Fruit fly (Drosophila melanogaster): ENCODE results near the gene SmydA-3.

Gene SmydA-3

DNA sequence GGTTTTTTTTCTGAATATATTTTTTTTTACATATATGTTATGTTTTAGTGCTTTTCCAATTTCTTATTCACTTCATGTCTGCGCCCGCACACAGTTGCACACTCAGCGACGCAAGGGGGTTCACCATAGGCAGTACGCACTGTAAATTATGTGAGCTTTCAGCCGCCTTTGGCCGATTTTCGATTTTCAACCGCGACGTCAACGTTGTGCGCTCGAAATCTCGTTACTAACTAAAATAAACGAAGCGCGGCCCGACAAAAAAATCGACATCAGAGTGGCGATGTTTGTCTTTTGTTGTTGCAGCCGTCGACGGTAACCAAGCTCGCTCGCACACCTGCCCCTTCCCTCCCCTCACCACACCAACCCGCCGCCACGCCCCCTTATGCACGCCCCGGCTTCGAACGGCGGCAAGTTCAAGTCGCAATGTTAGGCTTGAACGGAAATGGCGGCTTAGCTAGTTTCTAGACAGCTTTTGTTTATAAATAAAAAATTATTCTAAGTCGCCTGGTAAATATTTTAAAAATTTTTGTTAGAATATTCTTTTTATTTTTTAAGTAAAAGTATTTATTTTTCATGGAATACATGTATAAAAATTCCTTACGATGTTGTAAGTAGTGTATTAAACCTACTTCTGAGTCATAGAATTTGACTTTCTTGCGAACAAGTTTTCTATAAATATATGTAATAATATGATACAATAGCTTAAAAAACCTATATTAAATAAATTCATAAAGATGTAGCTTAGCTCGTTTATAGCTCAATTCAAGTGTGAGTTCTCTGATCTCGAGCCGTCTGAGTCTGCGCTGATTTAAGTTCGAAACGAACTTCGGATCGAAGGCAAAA is 48.8 kb upstream of the SmydA-3 start, which contains the start of gene CG31869 (continued):
- TF ChIP-seq tin (GFP tag; optimal IDR thresholded peaks at IDR 0.05) (no peak), Hr3 (GFP tag; optimal IDR thresholded peaks at IDR 0.05) (no peak), sug (tag; optimal IDR thresholded peaks at IDR 0.05) (no peak), Gsc (GFP tag; IDR thresholded peaks at IDR 0.05) (no peak), HmgD (GFP tag; optimal IDR thresholded peaks at IDR 0.05) (no peak), schlank (tag; optimal IDR thresholded peaks at IDR 0.05) (no peak)

DNA sequence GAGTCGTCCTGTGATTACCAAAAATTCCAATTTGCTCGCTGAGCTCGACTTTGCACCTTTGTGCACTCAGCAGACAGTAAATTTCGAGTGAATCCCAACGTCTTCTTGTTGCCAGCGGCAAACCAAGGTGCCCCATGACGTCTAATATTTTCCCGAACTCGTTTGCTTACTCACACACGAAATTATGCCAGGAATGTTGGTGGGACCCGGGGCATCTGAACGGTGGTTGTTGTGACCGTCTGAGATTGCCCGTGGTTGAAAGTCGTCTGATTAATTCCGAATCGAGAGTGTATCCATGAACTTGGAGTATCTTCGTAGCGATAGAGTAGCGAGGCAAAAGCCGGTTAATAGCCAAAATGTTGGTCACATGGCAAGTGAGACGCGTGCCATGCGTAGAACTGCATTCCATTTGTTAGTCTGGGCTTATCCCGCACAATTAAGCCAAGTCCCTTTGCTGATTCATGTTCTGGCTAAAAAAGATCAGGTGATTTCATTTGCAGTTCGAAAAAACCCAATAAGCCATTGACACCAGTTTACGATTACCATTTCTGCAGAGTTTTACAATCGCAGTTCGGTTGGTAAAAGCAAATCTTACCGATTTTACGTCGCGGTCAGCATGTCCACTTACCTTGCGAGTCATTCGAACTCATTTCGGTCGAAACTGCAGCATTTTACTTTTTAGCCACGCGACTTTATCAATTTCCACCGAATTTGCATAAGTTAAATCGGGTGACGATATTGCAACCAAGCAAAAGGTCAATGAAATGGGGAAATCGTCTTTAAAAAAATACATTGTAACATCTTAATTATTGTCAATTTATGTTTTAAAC is 47.8 kb upstream of the SmydA-3 start:
- TF ChIP-seq CG10543 (GFP tag; optimal IDR thresholded peaks at IDR 0.05) (no peak), CG5180 (GFP tag; optimal IDR thresholded peaks at IDR 0.05) (no peak), CG11504 (tag; optimal IDR thresholded peaks at IDR 0.05) (peak; percentile 39), Abd-B (GFP tag; optimal IDR thresholded peaks at IDR 0.05) (no peak), CG32532 (GFP tag; IDR thresholded peaks at IDR 0.05) (no peak), CG1024 (GFP tag; IDR thresholded peaks at IDR 0.05) (no peak), sd (tag; optimal IDR thresholded peaks at IDR 0.05) (peak; percentile 96), wek (GFP tag; optimal IDR thresholded peaks at IDR 0.05) (no peak), z (GFP tag; IDR thresholded peaks at IDR 0.05) (peak; percentile 35; the same call in 1 of the 3 replicates), CG34422 (GFP tag; IDR thresholded peaks at IDR 0.05) (0 out of 3 replicates have a peak, but pooled peaks have one; percentile 16)

DNA sequence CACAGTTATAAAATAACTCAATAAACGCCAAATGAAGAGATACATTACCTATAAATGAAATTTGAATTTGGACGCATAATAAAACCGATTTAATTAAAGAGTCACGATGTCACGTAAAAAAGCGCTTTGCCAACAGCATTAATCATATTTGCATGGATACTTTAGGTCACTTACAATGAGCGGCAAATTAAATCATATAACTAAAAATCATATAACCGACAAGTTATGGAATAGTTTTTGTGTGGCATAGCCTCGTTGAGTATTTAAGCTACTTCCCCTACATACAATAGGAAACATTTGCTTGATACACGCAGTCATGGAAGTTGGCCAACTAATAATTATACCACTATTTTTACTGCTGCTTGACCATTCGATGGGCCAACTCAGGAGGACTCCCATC is 31.1 kb upstream of the SmydA-3 start, which contains the start of gene CG6508:
Gene CG6508, plus strand, starts transcription at position 301 of the 400 bp plus-strand sequence.
- TF ChIP-seq CoRest (tag; optimal IDR thresholded peaks at IDR 0.05): no peak
- TF ChIP-seq pum (GFP tag; optimal IDR thresholded peaks at IDR 0.05): no peak
- no peak for TF ChIP-seq phol (tag; optimal IDR thresholded peaks at IDR 0.05)
- no peak for TF ChIP-seq CG15514 (GFP tag; optimal IDR thresholded peaks at IDR 0.05)
- no peak for TF ChIP-seq ase (GFP tag; IDR thresholded peaks at IDR 0.05)
- TF ChIP-seq Dip2 (GFP tag; IDR thresholded peaks at IDR 0.05): no peak
- no peak for TF ChIP-seq CG3838 (GFP tag; optimal IDR thresholded peaks at IDR 0.05)
- no peak for TF ChIP-seq Dad (GFP tag; optimal IDR thresholded peaks at IDR 0.05)
- no peak for TF ChIP-seq CG10565 (GFP tag; optimal IDR thresholded peaks at IDR 0.05)
- no peak for TF ChIP-seq CG12155 (GFP tag; optimal IDR thresholded peaks at IDR 0.05)

DNA sequence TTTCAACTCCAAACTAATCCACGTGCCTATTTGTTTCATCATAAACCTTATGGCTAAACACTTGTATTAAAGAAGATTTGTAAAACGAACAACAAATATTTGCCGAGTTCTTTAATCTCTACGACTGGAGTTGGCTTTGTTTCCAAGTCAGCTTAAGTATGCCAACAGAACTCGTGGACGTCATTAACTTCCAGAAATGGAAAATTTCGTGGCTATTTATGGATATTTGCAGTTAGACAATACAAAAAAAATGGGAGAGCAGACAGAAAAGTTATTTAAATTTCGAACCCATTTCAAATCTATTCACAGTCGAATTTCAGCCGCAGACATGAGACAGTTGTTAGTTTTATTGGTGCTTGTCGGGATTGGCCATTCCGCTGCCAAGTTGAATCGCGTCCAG is 29.5 kb upstream of the SmydA-3 start, which contains the start of gene CG17134:
Gene CG17134, plus strand, starts transcription at position 301 of the 400 bp plus-strand sequence.
- TF ChIP-seq vfl (GFP tag; optimal IDR thresholded peaks at IDR 0.05): no peak
- TF ChIP-seq CG31388 (GFP tag; optimal IDR thresholded peaks at IDR 0.05): no peak
- no peak for TF ChIP-seq HLHmδ (GFP tag; optimal IDR thresholded peaks at IDR 0.05)
- no peak for TF ChIP-seq CG3281 (GFP tag; optimal IDR thresholded peaks at IDR 0.05)
- no peak for TF ChIP-seq YL-1 (GFP tag; optimal IDR thresholded peaks at IDR 0.05)
- no peak for TF ChIP-seq hth (optimal IDR thresholded peaks at IDR 0.05)
- no peak for TF ChIP-seq odd (GFP tag; optimal IDR thresholded peaks at IDR 0.05)
- no peak for TF ChIP-seq CG13123 (GFP tag; optimal IDR thresholded peaks at IDR 0.05)
- no peak for TF ChIP-seq CG6254 (GFP tag; optimal IDR thresholded peaks at IDR 0.05)
- TF ChIP-seq Aef1 (GFP tag; IDR thresholded peaks at IDR 0.05): no peak
- no peak for TF ChIP-seq peb (GFP tag; IDR thresholded peaks at IDR 0.05)
- TF ChIP-seq hkb (optimal IDR thresholded peaks at IDR 0.05): no peak
- TF ChIP-seq hkb (GFP tag; IDR thresholded peaks at IDR 0.05): no peak
- TF ChIP-seq CG16813 (GFP tag; IDR thresholded peaks at IDR 0.05; ENCODE audit: partially characterized antibody): no peak

Data from whole organism, embryonic.